Fruit fly (Drosophila melanogaster) whole organism, embryonic: ENCODE data around the gene alpha-PheRS.

Experiments used
- Adf1 ChIP-seq: fragments of 200-800 bp; sonication (Bioruptor generic); IDR thresholded peaks from 2 replicates; pipeline ENCODE4 v1.3.6; 2022; ENCODE audit warnings: missing biosample characterization, missing genetic modification characterization
- B-H1 ChIP-seq: fragments of 200-800 bp; sonication (Bioruptor generic); IDR thresholded peaks from 3 replicates; pipeline ENCODE4 v1.3.6; 2022; ENCODE audit warnings: missing biosample characterization, missing genetic modification characterization
- CG10462 ChIP-seq: fragments of 200-800 bp; sonication (Bioruptor generic); optimal IDR thresholded peaks from 2 replicates; lab custom pipeline; 2016; ENCODE audit warnings: missing biosample characterization, missing genetic modification characterization
- CG11093 ChIP-seq: fragments of 200-800 bp; sonication (Bioruptor generic); IDR thresholded peaks from 3 replicates; pipeline ENCODE4 v1.3.6; 2022; ENCODE audit warnings: missing biosample characterization, missing genetic modification characterization
- CG11695 ChIP-seq: fragments of 200-800 bp; sonication (Bioruptor generic); IDR thresholded peaks from 3 replicates; pipeline ENCODE4 v1.3.6; 2022; ENCODE audit warnings: missing biosample characterization, missing genetic modification characterization
- CG12942 ChIP-seq: fragments of 200-800 bp; sonication (Bioruptor generic); optimal IDR thresholded peaks from 3 replicates; lab custom pipeline; 2016; ENCODE audit warnings: missing biosample characterization, missing genetic modification characterization
- CG13123 ChIP-seq: fragments of 200-800 bp; sonication (Bioruptor generic); optimal IDR thresholded peaks from 2 replicates; lab custom pipeline; 2016; ENCODE audit warnings: missing biosample characterization, missing genetic modification characterization
- CG13894 ChIP-seq: fragments of 200-800 bp; sonication (Bioruptor generic); optimal IDR thresholded peaks from 3 replicates; lab custom pipeline; 2018; ENCODE audit warnings: missing biosample characterization, mild to moderate bottlenecking, missing genetic modification characterization, moderate library complexity
- CG14965 ChIP-seq: fragments of 200-800 bp; sonication (Bioruptor generic); optimal IDR thresholded peaks from 2 replicates; lab custom pipeline; 2016; ENCODE audit warnings: missing biosample characterization, missing genetic modification characterization, borderline replicate concordance
- CG1603 ChIP-seq: fragments of 200-800 bp; sonication (Bioruptor generic); optimal IDR thresholded peaks from 2 replicates; lab custom pipeline; 2019; ENCODE audit warnings: missing biosample characterization, mild to moderate bottlenecking, missing genetic modification characterization, moderate library complexity
- CG17328 ChIP-seq: fragments of 200-800 bp; sonication (Bioruptor generic); IDR thresholded peaks from 2 replicates; pipeline ENCODE4 v1.3.6; 2022; ENCODE audit warnings: missing biosample characterization, missing genetic modification characterization
- CG17359 ChIP-seq: fragments of 200-800 bp; sonication (Bioruptor generic); optimal IDR thresholded peaks from 3 replicates; lab custom pipeline; 2018; ENCODE audit warnings: missing biosample characterization, mild to moderate bottlenecking, missing genetic modification characterization, moderate library complexity
- CG17829 ChIP-seq: fragments of 200-800 bp; optimal IDR thresholded peaks from 2 replicates; lab custom pipeline; 2019; ENCODE audit warnings: missing biosample characterization, mild to moderate bottlenecking, missing genetic modification characterization, moderate library complexity
- CG1792 ChIP-seq: fragments of 200-800 bp; sonication (Bioruptor generic); optimal IDR thresholded peaks from 2 replicates; lab custom pipeline; 2016; ENCODE audit warnings: missing biosample characterization, missing genetic modification characterization
- CG18619 ChIP-seq: fragments of 200-800 bp; sonication (Bioruptor generic); optimal IDR thresholded peaks from 3 replicates; lab custom pipeline; 2017; ENCODE audit warnings: missing biosample characterization, mild to moderate bottlenecking, missing genetic modification characterization
- CG3847 ChIP-seq: fragments of 200-800 bp; sonication (Bioruptor generic); IDR thresholded peaks from 2 replicates; pipeline ENCODE4 v1.3.6; 2022; ENCODE audit warnings: missing biosample characterization, missing genetic modification characterization
- CG6854 ChIP-seq: fragments of 200-800 bp; sonication (Bioruptor generic); optimal IDR thresholded peaks from 3 replicates; lab custom pipeline; 2017; ENCODE audit warnings: missing biosample characterization, mild to moderate bottlenecking, missing genetic modification characterization
- CG7556 ChIP-seq: fragments of 200-800 bp; sonication (Bioruptor generic); optimal IDR thresholded peaks from 2 replicates; lab custom pipeline; 2017; ENCODE audit warnings: missing biosample characterization, mild to moderate bottlenecking, missing genetic modification characterization
- CHES-1-like ChIP-seq: fragments of 200-800 bp; sonication (Bioruptor generic); optimal IDR thresholded peaks from 2 replicates; lab custom pipeline; 2016; ENCODE audit warnings: missing biosample characterization, missing genetic modification characterization
- Dek ChIP-seq: fragments of 200-800 bp; sonication (Bioruptor generic); optimal IDR thresholded peaks from 3 replicates; lab custom pipeline; 2019; ENCODE audit warnings: missing biosample characterization, mild to moderate bottlenecking, missing genetic modification characterization, moderate library complexity
- MTF-1 ChIP-seq: fragments of 200-800 bp; sonication (Bioruptor generic); optimal IDR thresholded peaks from 2 replicates; lab custom pipeline; 2018; ENCODE audit warnings: missing biosample characterization, mild to moderate bottlenecking, missing genetic modification characterization, borderline replicate concordance
- Mad ChIP-seq: fragments of 200-800 bp; sonication (Bioruptor generic); optimal IDR thresholded peaks from 2 replicates; lab custom pipeline; 2016; ENCODE audit warnings: missing biosample characterization, missing genetic modification characterization
- NC2α ChIP-seq: fragments of 200-800 bp; sonication (Bioruptor generic); optimal IDR thresholded peaks from 2 replicates; lab custom pipeline; 2016; ENCODE audit warnings: missing biosample characterization, missing genetic modification characterization
- Pdp1 ChIP-seq, 2 experiments: fragments of 200-800 bp; sonication (Bioruptor generic); optimal IDR thresholded peaks; 3 replicates each; lab custom pipeline; 2016; ENCODE audit warnings: missing biosample characterization in 2 of 2, missing genetic modification characterization in 2 of 2, mild to moderate bottlenecking in 1 of 2, moderate library complexity in 1 of 2
- Sox100B ChIP-seq: fragments of 200-800 bp; sonication (Bioruptor generic); optimal IDR thresholded peaks from 3 replicates; lab custom pipeline; 2018; ENCODE audit warnings: missing biosample characterization, mild to moderate bottlenecking, missing genetic modification characterization
- Ssrp ChIP-seq: fragments of 200-800 bp; sonication (Bioruptor generic); optimal IDR thresholded peaks from 2 replicates; lab custom pipeline; 2018; ENCODE audit warnings: missing biosample characterization, mild to moderate bottlenecking, missing genetic modification characterization, moderate library complexity
- aop ChIP-seq: fragments of 200-800 bp; sonication (Bioruptor generic); IDR thresholded peaks from 2 replicates; pipeline ENCODE4 v1.3.6; 2022; ENCODE audit warnings: missing biosample characterization, missing genetic modification characterization
- btn ChIP-seq: fragments of 200-800 bp; sonication (Bioruptor generic); optimal IDR thresholded peaks from 2 replicates; lab custom pipeline; 2016; ENCODE audit warnings: missing biosample characterization, missing genetic modification characterization
- crc ChIP-seq: fragments of 200-800 bp; sonication (Bioruptor generic); optimal IDR thresholded peaks from 2 replicates; lab custom pipeline; 2016; ENCODE audit warnings: missing biosample characterization, missing genetic modification characterization
- crp ChIP-seq, 2 experiments: fragments of 200-800 bp; sonication (Bioruptor generic); optimal IDR thresholded peaks; 2 replicates in 1 of 2; 3 replicates in 1 of 2; lab custom pipeline; 2017; ENCODE audit warnings: missing biosample characterization in 2 of 2, missing genetic modification characterization in 2 of 2, mild to moderate bottlenecking in 1 of 2, moderate library complexity in 1 of 2
- dm ChIP-seq: fragments of 200-800 bp; sonication (Bioruptor generic); optimal IDR thresholded peaks from 3 replicates; lab custom pipeline; 2016; ENCODE audit warnings: missing biosample characterization, missing genetic modification characterization
- exex ChIP-seq: fragments of 200-800 bp; sonication (Bioruptor generic); optimal IDR thresholded peaks from 4 replicates; lab custom pipeline; 2018; ENCODE audit warnings: missing biosample characterization, mild to moderate bottlenecking, missing genetic modification characterization, moderate library complexity
- eyg ChIP-seq: fragments of 200-800 bp; sonication (Bioruptor generic); optimal IDR thresholded peaks from 3 replicates; lab custom pipeline; 2016; ENCODE audit warnings: missing biosample characterization, missing genetic modification characterization
- fd96Cb ChIP-seq: fragments of 200-800 bp; sonication (Bioruptor generic); optimal IDR thresholded peaks from 2 replicates; lab custom pipeline; 2018; ENCODE audit warnings: missing biosample characterization, mild to moderate bottlenecking, missing genetic modification characterization, moderate library complexity
- gce ChIP-seq: fragments of 200-800 bp; sonication (Bioruptor generic); IDR thresholded peaks from 3 replicates; pipeline ENCODE4 v1.3.6; 2022; ENCODE audit warnings: missing biosample characterization, missing genetic modification characterization
- her ChIP-seq: fragments of 200-800 bp; sonication (Bioruptor generic); optimal IDR thresholded peaks from 2 replicates; lab custom pipeline; 2016; ENCODE audit warnings: missing biosample characterization, missing genetic modification characterization
- hkb ChIP-seq, 2 experiments: fragments of 200-800 bp in 1 of 2; fragments of >200 bp in 1 of 2; sonication (Bioruptor generic) in 1 of 2; IDR thresholded peaks in 1 of 2; optimal IDR thresholded peaks in 1 of 2; 2 replicates each; pipeline versions ENCODE4 v1.3.6 to Lab custom; 2017 to 2022; ENCODE audit warnings: missing biosample characterization in 1 of 2, missing genetic modification characterization in 1 of 2
- inv ChIP-seq: fragments of 200-800 bp; sonication (Bioruptor generic); IDR thresholded peaks from 2 replicates; pipeline ENCODE4 v1.3.6; 2022; ENCODE audit warnings: missing biosample characterization, missing genetic modification characterization; ENCODE audit not compliant: partially characterized antibody
- jing ChIP-seq: fragments of 200-800 bp; sonication (Bioruptor generic); optimal IDR thresholded peaks from 2 replicates; lab custom pipeline; 2018; ENCODE audit warnings: missing biosample characterization, mild to moderate bottlenecking, missing genetic modification characterization
- lbe ChIP-seq: fragments of 200-800 bp; sonication (Bioruptor generic); optimal IDR thresholded peaks from 2 replicates; lab custom pipeline; 2016; ENCODE audit warnings: missing biosample characterization, mild to moderate bottlenecking, missing genetic modification characterization
- mirr ChIP-seq: fragments of 200-800 bp; sonication (Bioruptor generic); optimal IDR thresholded peaks from 3 replicates; lab custom pipeline; 2018; ENCODE audit warnings: missing biosample characterization, mild to moderate bottlenecking, missing genetic modification characterization
- pho ChIP-seq: fragments of 200-800 bp; sonication (Bioruptor generic); optimal IDR thresholded peaks from 2 replicates; lab custom pipeline; 2016; ENCODE audit warnings: missing biosample characterization, missing genetic modification characterization
- pros ChIP-seq: fragments of 200-800 bp; sonication (Bioruptor generic); optimal IDR thresholded peaks from 3 replicates; lab custom pipeline; 2019; ENCODE audit warnings: missing biosample characterization, mild to moderate bottlenecking, missing genetic modification characterization, moderate library complexity
- rib ChIP-seq: fragments of 200-800 bp; sonication (Bioruptor generic); IDR thresholded peaks from 2 replicates; pipeline ENCODE4 v1.3.6; 2022; ENCODE audit warnings: missing biosample characterization, missing genetic modification characterization
- sisA ChIP-seq: fragments of 200-800 bp; sonication (Bioruptor generic); IDR thresholded peaks from 2 replicates; pipeline ENCODE4 v1.3.6; 2022; ENCODE audit warnings: missing biosample characterization, missing genetic modification characterization
- sqz ChIP-seq: fragments of 200-800 bp; sonication (Bioruptor generic); optimal IDR thresholded peaks from 3 replicates; lab custom pipeline; 2018; ENCODE audit warnings: missing biosample characterization, mild to moderate bottlenecking, missing genetic modification characterization
- wek ChIP-seq: fragments of 200-800 bp; sonication (Bioruptor generic); optimal IDR thresholded peaks from 3 replicates; lab custom pipeline; 2018; ENCODE audit warnings: missing biosample characterization, mild to moderate bottlenecking, missing genetic modification characterization, moderate library complexity

Gene alpha-PheRS

dm6 chrX:8113386-8114279, 31.8 kb downstream of the alpha-PheRS start (continued):
- TF ChIP-seq exex (peak; percentile 42), inv (GFP tag; lab: Robert Waterston, UW) (no peak), MTF-1 (no peak), wek (GFP tag; lab: Kevin White, UChicago) (no peak), CG17359 (tag; lab: Kevin White, UChicago) (peak; percentile 59), pros (no peak), CG14965 (GFP tag; lab: Kevin White, UChicago) (no peak), CG12942 (peak; percentile 19), btn (GFP tag; lab: Kevin White, UChicago) (no peak), CHES-1-like (GFP tag; lab: Kevin White, UChicago) (peak; percentile 70), aop (GFP tag; lab: Robert Waterston, UW) (no peak), CG17328 (GFP tag; lab: Robert Waterston, UW) (peak; percentile 52), Sox100B (GFP tag; lab: Kevin White, UChicago) (peak; percentile 4), rib (GFP tag; lab: Robert Waterston, UW) (0 out of 2 replicates have a peak, but pooled peaks have one; percentile 52), hkb (optimal IDR thresholded peaks at IDR 0.05; lab: Kevin White, UChicago) (no peak), hkb (GFP tag; IDR thresholded peaks at IDR 0.05; lab: Robert Waterston, UW) (peak; percentile 41; the same call in 1 of the 2 replicates), crp (GFP tag; optimal IDR thresholded peaks at IDR 0.05; lab: Kevin White, UChicago) (no peak), CG11093 (GFP tag; lab: Robert Waterston, UW) (0 out of 3 replicates have a peak, but pooled peaks have one; percentile 42), dm (GFP tag; lab: Kevin White, UChicago) (no peak), pho (GFP tag; lab: Kevin White, UChicago) (peak; percentile 62), NC2α (GFP tag; lab: Kevin White, UChicago) (no peak), CG13123 (GFP tag; lab: Kevin White, UChicago) (no peak), Dek (tag; lab: Kevin White, UChicago) (peak; percentile 79), CG10462 (no peak), jing (GFP tag; lab: Kevin White, UChicago) (no peak), B-H1 (GFP tag; lab: Robert Waterston, UW) (peak; percentile 34; the same call in 1 of the 3 replicates), Mad (no peak), gce (GFP tag; lab: Robert Waterston, UW) (no peak), eyg (GFP tag; lab: Kevin White, UChicago) (peak; percentile 43), sisA (peak; percentile 41; the same call in 1 of the 2 replicates), her (GFP tag; lab: Kevin White, UChicago) (peak; percentile 63), CG1603 (peak; percentile 69), Pdp1 (GFP tag; optimal IDR thresholded peaks at IDR 0.05; lab: Kevin White, UChicago) (peak; percentile 22 to 30), Ssrp (tag; lab: Kevin White, UChicago) (no peak), CG6854 (GFP tag; lab: Kevin White, UChicago) (peak; percentile 49), CG18619 (GFP tag; lab: Kevin White, UChicago) (peak; percentile 55), CG7556 (GFP tag; lab: Kevin White, UChicago) (peak; percentile 33), CG1792 (GFP tag; lab: Kevin White, UChicago) (peak; percentile 63), CG3847 (GFP tag; lab: Robert Waterston, UW) (peak; percentile 43; the same call in 1 of the 2 replicates), sqz (GFP tag; lab: Kevin White, UChicago) (no peak), CG17829 (tag; lab: Kevin White, UChicago) (peak; percentile 29), crc (GFP tag; lab: Kevin White, UChicago) (no peak), fd96Cb (peak; percentile 7), CG11695 (GFP tag; lab: Robert Waterston, UW) (peak; percentile 58; the same call in 2 of the 3 replicates), mirr (GFP tag; lab: Kevin White, UChicago) (no peak), CG13894 (tag; lab: Kevin White, UChicago) (peak; percentile 56), lbe (GFP tag; lab: Kevin White, UChicago) (no peak), Adf1 (GFP tag; lab: Robert Waterston, UW) (peak; percentile 39; the same call in 1 of the 2 replicates)
